Fruit fly (Drosophila melanogaster) whole organism, pupa: ENCODE measurements around the gene CG11267.

Experiments
- CG12605 ChIP-seq: fragments of 200-800 bp; sonication (Bioruptor generic); IDR thresholded peaks from 2 replicates; pipeline ENCODE4 v1.3.6; 2022; ENCODE audit warnings: missing biosample characterization, missing genetic modification characterization
- CG14655 ChIP-seq: fragments of 200-800 bp; sonication (Bioruptor generic); optimal IDR thresholded peaks from 3 replicates; lab custom pipeline; 2017; ENCODE audit warnings: mild to moderate bottlenecking, missing biosample characterization, missing genetic modification reagents, missing genetic modification characterization
- CG15710 ChIP-seq: fragments of 200-800 bp; sonication (Bioruptor generic); optimal IDR thresholded peaks from 2 replicates; lab custom pipeline; 2018; ENCODE audit warnings: missing biosample characterization, mild to moderate bottlenecking, missing genetic modification characterization, moderate library complexity
- CG17806 ChIP-seq: fragments of 200-800 bp; sonication (Bioruptor generic); optimal IDR thresholded peaks from 2 replicates; lab custom pipeline; 2018; ENCODE audit warnings: missing biosample characterization, mild to moderate bottlenecking, missing genetic modification characterization, moderate library complexity
- CG32121 ChIP-seq: fragments of 200-800 bp; sonication (Bioruptor generic); IDR thresholded peaks from 2 replicates; pipeline ENCODE4 v1.3.6; 2022; ENCODE audit warnings: missing biosample characterization, missing genetic modification characterization
- CG34367 ChIP-seq: fragments of 200-800 bp; sonication (Bioruptor generic); optimal IDR thresholded peaks from 2 replicates; lab custom pipeline; 2018; ENCODE audit warnings: missing biosample characterization, mild to moderate bottlenecking, missing genetic modification characterization
- CG4496 ChIP-seq: fragments of 200-800 bp; sonication (Bioruptor generic); IDR thresholded peaks from 3 replicates; pipeline ENCODE4 v1.3.6; 2022; ENCODE audit warnings: missing biosample characterization, missing genetic modification characterization
- CG8301 ChIP-seq: fragments of 200-800 bp; sonication (Bioruptor generic); optimal IDR thresholded peaks from 2 replicates; lab custom pipeline; 2018; ENCODE audit warnings: missing biosample characterization, mild to moderate bottlenecking, missing genetic modification characterization
- D1 ChIP-seq: fragments of 200-800 bp; sonication (Bioruptor generic); optimal IDR thresholded peaks from 2 replicates; lab custom pipeline; 2018; ENCODE audit warnings: missing biosample characterization, mild to moderate bottlenecking, missing genetic modification characterization, moderate library complexity
- EcR ChIP-seq: fragments of 200-800 bp; sonication (Bioruptor generic); optimal IDR thresholded peaks from 3 replicates; lab custom pipeline; 2019; ENCODE audit warnings: missing biosample characterization, missing genetic modification characterization, mild to moderate bottlenecking, moderate library complexity, missing genetic modification reagents
- Pif1B ChIP-seq: fragments of 200-800 bp; sonication (Bioruptor generic); optimal IDR thresholded peaks from 3 replicates; lab custom pipeline; 2016; ENCODE audit warnings: missing biosample characterization, missing genetic modification characterization
- Snoo ChIP-seq: fragments of 200-800 bp; sonication (Bioruptor generic); optimal IDR thresholded peaks from 3 replicates; lab custom pipeline; 2017; ENCODE audit warnings: missing biosample characterization, mild to moderate bottlenecking, missing genetic modification characterization, inconsistent platforms
- fd96Ca ChIP-seq: fragments of 200-800 bp; sonication (Bioruptor generic); IDR thresholded peaks from 3 replicates; pipeline ENCODE4 v1.3.6; 2022; ENCODE audit warnings: missing biosample characterization, missing genetic modification characterization
- rn ChIP-seq: fragments of 200-800 bp; sonication (Bioruptor generic); IDR thresholded peaks from 2 replicates; pipeline ENCODE4 v1.3.6; 2022; ENCODE audit warnings: missing biosample characterization, missing genetic modification characterization

DNA sequence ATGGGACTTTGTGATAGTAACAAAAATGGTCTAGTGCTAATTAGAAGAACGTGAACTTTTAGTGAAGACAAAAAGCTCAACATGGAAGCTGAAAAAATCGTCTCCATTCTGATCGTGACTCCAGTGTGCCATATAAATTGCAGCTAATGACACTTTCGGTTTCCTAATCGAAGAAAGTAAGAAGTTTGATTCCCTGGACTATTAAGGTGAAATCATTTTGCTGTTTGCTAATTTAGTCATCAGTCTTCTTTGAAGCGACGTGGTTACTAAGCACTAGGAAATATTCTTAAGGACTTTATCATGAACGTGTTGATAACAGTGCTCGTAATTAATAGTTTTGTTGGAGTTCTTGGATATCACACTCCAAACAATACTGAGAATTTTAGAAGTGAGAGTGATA is 46.9 kb downstream of the CG11267 start, which contains the start of gene CG34429:
- TF ChIP-seq CG32121 (GFP tag; lab: Robert Waterston, UW), result no peak
- TF ChIP-seq rn (GFP tag; lab: Robert Waterston, UW), result no peak
- TF ChIP-seq CG15710 (tag; lab: Kevin White, UChicago), result no peak
- TF ChIP-seq CG14655 (GFP tag; lab: Kevin White, UChicago), result no peak
- no peak for TF ChIP-seq fd96Ca (GFP tag; lab: Robert Waterston, UW)
- no peak for TF ChIP-seq Pif1B
- no peak for TF ChIP-seq EcR (GFP tag; lab: Kevin White, UChicago)
- no peak for TF ChIP-seq Snoo (tag; lab: Kevin White, UChicago)
- TF ChIP-seq CG12605 (GFP tag; lab: Robert Waterston, UW), result no peak
- TF ChIP-seq D1 (tag; lab: Kevin White, UChicago), result no peak
- TF ChIP-seq CG4496, result no peak
- no peak for TF ChIP-seq CG8301 (tag; lab: Kevin White, UChicago)
- no peak for TF ChIP-seq CG17806 (tag; lab: Kevin White, UChicago)
- no peak for TF ChIP-seq CG34367 (tag; lab: Kevin White, UChicago)
